Worm (Caenorhabditis elegans) whole organism, L4 larva: ENCODE measurements around the gene gna-1.

Source experiments
- ZK546.5 ChIP-seq, 2 experiments: sonication (generic microtip); optimal IDR thresholded peaks; 2 replicates each; lab custom pipeline; 2017; ENCODE audit warnings: missing biosample characterization in 2 of 2, missing genetic modification characterization in 2 of 2
- attf-4 ChIP-seq: sonication (generic microtip); optimal IDR thresholded peaks from 3 replicates; lab custom pipeline; 2017; ENCODE audit warnings: missing biosample characterization, missing genetic modification characterization
- ceh-62 ChIP-seq: sonication (generic microtip); optimal IDR thresholded peaks from 2 replicates; lab custom pipeline; 2017; ENCODE audit warnings: missing biosample characterization, missing genetic modification characterization
- dpl-1 ChIP-seq: fragments of 150-350 bp; optimal IDR thresholded peaks from 2 replicates; lab custom pipeline; 2014; ENCODE audit warnings: missing biosample characterization, missing genetic modification reagents, missing genetic modification characterization
- lin-13 ChIP-seq: fragments of 150-350 bp; optimal IDR thresholded peaks from 2 replicates; lab custom pipeline; 2014; ENCODE audit warnings: missing biosample characterization, missing genetic modification reagents, missing genetic modification characterization
- lin-15B ChIP-seq: fragments of 150-350 bp; sonication (generic microtip); optimal IDR thresholded peaks from 3 replicates; lab custom pipeline; 2014; ENCODE audit warnings: missing biosample characterization, missing genetic modification characterization
- lsy-2 ChIP-seq, 2 experiments: fragments of 150-350 bp in 1 of 2; sonication (generic microtip) in 1 of 2; optimal IDR thresholded peaks; 2 replicates each; lab custom pipeline; 2014 to 2017; ENCODE audit warnings: missing biosample characterization in 2 of 2, missing genetic modification characterization in 2 of 2
- nhr-11 ChIP-seq: fragments of 150-350 bp; optimal IDR thresholded peaks from 2 replicates; lab custom pipeline; 2014; ENCODE audit warnings: missing biosample characterization, missing genetic modification characterization
- nhr-25 ChIP-seq: sonication (generic microtip); optimal IDR thresholded peaks from 2 replicates; lab custom pipeline; 2017; ENCODE audit warnings: missing genetic modification characterization, mild to moderate bottlenecking, missing compliant biosample characterization, antibody characterized with exemption, moderate library complexity, borderline replicate concordance; ENCODE audit not compliant: insufficient read depth
- nhr-6 ChIP-seq: fragments of 150-350 bp; optimal IDR thresholded peaks from 2 replicates; lab custom pipeline; 2014; ENCODE audit warnings: missing biosample characterization, missing genetic modification characterization
- nhr-76 ChIP-seq: fragments of 150-350 bp; optimal IDR thresholded peaks from 2 replicates; lab custom pipeline; 2014; ENCODE audit warnings: missing biosample characterization, missing genetic modification characterization
- nhr-77 ChIP-seq: fragments of 150-350 bp; optimal IDR thresholded peaks from 2 replicates; lab custom pipeline; 2014; ENCODE audit warnings: missing biosample characterization, missing genetic modification characterization
- unc-130 ChIP-seq: sonication (generic microtip); optimal IDR thresholded peaks from 2 replicates; lab custom pipeline; 2016; ENCODE audit warnings: missing genetic modification reagents, missing genetic modification characterization, missing compliant biosample characterization
- unc-62 ChIP-seq, 3 experiments: fragments of 150-350 bp in 1 of 3; sonication (generic microtip); optimal IDR thresholded peaks in 2 of 3; peaks in 1 of 3; 1 replicate in 1 of 3; 2 replicates in 2 of 3; lab custom pipeline; 2014 to 2017; ENCODE audit warnings: missing biosample characterization in 3 of 3, missing genetic modification characterization in 3 of 3, missing genetic modification reagents in 3 of 3, missing genotype in 1 of 3

ce11 chrV:10319434-10319833, 517 bp downstream of the gna-1 start, which contains the start of gene B0024.11:
- TF ChIP-seq nhr-11 (tag; lab: Kevin White, UChicago) (no peak), lin-13 (GFP tag; lab: Kevin White, UChicago) (no peak), attf-4 (no peak), ceh-62 (no peak), unc-130 (GFP tag; lab: Kevin White, UChicago) (no peak), unc-62 (GFP tag; optimal IDR thresholded peaks at IDR 0.05 in 1 of 2; lab: Kevin White, UChicago) (no peak), unc-62 (tag; optimal IDR thresholded peaks at IDR 0.05; lab: Kevin White, UChicago) (no peak), lsy-2 (tag; optimal IDR thresholded peaks at IDR 0.05; lab: Kevin White, UChicago) (no peak), dpl-1 (GFP tag; lab: Kevin White, UChicago) (no peak), nhr-6 (no peak), nhr-76 (tag; lab: Kevin White, UChicago) (no peak), ZK546.5 (tag; optimal IDR thresholded peaks at IDR 0.05; lab: Kevin White, UChicago) (no peak), lin-15B (tag; lab: Kevin White, UChicago) (no peak), nhr-77 (tag; lab: Kevin White, UChicago) (no peak), nhr-25 (tag; lab: Kevin White, UChicago) (no peak)
